Worm (Caenorhabditis elegans): Measurements from ENCODE around the gene C28H8.3.
A peak's percentile ranks its signal among the peaks of the same experiment; 100 is the strongest.

Gene C28H8.3

ce11 chrIII:5940525-5940974 is 32.0 kb downstream of the C28H8.3 start (continued):
- TF ChIP-seq jun-1 (tag; optimal IDR thresholded peaks at IDR 0.05): no peak
- TF ChIP-seq F26F4.8 (GFP tag; conservative IDR thresholded peaks at IDR 0.05): no peak
- TF ChIP-seq ces-1 (GFP tag; optimal IDR thresholded peaks at IDR 0.05): no peak
- 0 out of 4 replicates have a peak, but pooled peaks of 1 of the 2 experiments have one; percentile 11 for TF ChIP-seq madf-5 (GFP tag; IDR thresholded peaks at IDR 0.05)
- peak; percentile 21 for TF ChIP-seq nhr-77 (tag; optimal IDR thresholded peaks at IDR 0.05)
- TF ChIP-seq lin-1 (GFP tag; IDR thresholded peaks at IDR 0.05): no peak; the same call in 1 of the 2 replicates
- TF ChIP-seq madf-9 (GFP tag; conservative IDR thresholded peaks at IDR 0.05): peak; percentile 59
- no peak for TF ChIP-seq ceh-32 (tag; optimal IDR thresholded peaks at IDR 0.05; ENCODE audit: poor library complexity)
- peak; percentile 67 for TF ChIP-seq nhr-28 (tag; optimal IDR thresholded peaks at IDR 0.05)
- TF ChIP-seq daf-12 (tag; optimal IDR thresholded peaks at IDR 0.05): no peak
- no peak for TF ChIP-seq zip-11 (GFP tag; IDR thresholded peaks at IDR 0.05)
- TF ChIP-seq spr-3 (GFP tag; optimal IDR thresholded peaks at IDR 0.05): no peak
- TF ChIP-seq php-3 (GFP tag; IDR thresholded peaks at IDR 0.05): peak; percentile 57; the same call in 1 of the 2 replicates
- peak; percentile 66 for TF ChIP-seq nhr-11 (tag; optimal IDR thresholded peaks at IDR 0.05)
- TF ChIP-seq aly-2 (tag; optimal IDR thresholded peaks at IDR 0.05): no peak
- TF ChIP-seq zip-2 (tag; optimal IDR thresholded peaks at IDR 0.05): peak; percentile 79
- no peak for TF ChIP-seq lin-15B (tag; optimal IDR thresholded peaks at IDR 0.05)
- peak; percentile 85 for TF ChIP-seq dve-1 (tag; optimal IDR thresholded peaks at IDR 0.05; ENCODE audit: insufficient read depth)
- TF ChIP-seq attf-4 (tag; optimal IDR thresholded peaks at IDR 0.05): no peak
- TF ChIP-seq arid-1 (GFP tag; conservative IDR thresholded peaks at IDR 0.05): peak; percentile 50; the same call in 1 of the 2 replicates
- no peak for TF ChIP-seq F10B5.3 (tag; optimal IDR thresholded peaks at IDR 0.05)
- no peak for TF ChIP-seq fos-1 (tag; optimal IDR thresholded peaks at IDR 0.05)
- TF ChIP-seq tra-1 (GFP tag; IDR thresholded peaks at IDR 0.05): peak; percentile 34; the same call in 1 of the 2 replicates
- 0 out of 2 replicates have a peak, but pooled peaks have one; percentile 21 for TF ChIP-seq D1046.2 (GFP tag; IDR thresholded peaks at IDR 0.05)
- no peak for TF ChIP-seq lir-3 (tag; optimal IDR thresholded peaks at IDR 0.05)
- TF ChIP-seq set-16 (GFP tag; IDR thresholded peaks at IDR 0.05): peak; percentile 5; the same call in 1 of the 2 replicates
- TF ChIP-seq dmd-9 (GFP tag; IDR thresholded peaks at IDR 0.05): no peak
- TF ChIP-seq lin-29 (GFP tag; IDR thresholded peaks at IDR 0.05): no peak; the same call in 1 of the 2 replicates
- peak; percentile 51 for TF ChIP-seq rbr-2 (tag; optimal IDR thresholded peaks at IDR 0.05)
- TF ChIP-seq duxl-1 (tag; optimal IDR thresholded peaks at IDR 0.05; ENCODE audit: poor library complexity): peak; percentile 67
- no peak for TF ChIP-seq nhr-6 (tag; optimal IDR thresholded peaks at IDR 0.05)
- TF ChIP-seq ceh-82 (tag; optimal IDR thresholded peaks at IDR 0.05): no peak
- TF ChIP-seq Y5F2A.4 (GFP tag; optimal IDR thresholded peaks at IDR 0.05): no peak
- peak; percentile 87 for TF ChIP-seq mep-1 (tag; optimal IDR thresholded peaks at IDR 0.05)
- TF ChIP-seq hlh-11 (tag; optimal IDR thresholded peaks at IDR 0.05): peak; percentile 92
- no peak for TF ChIP-seq daf-8 (GFP tag; IDR thresholded peaks at IDR 0.05)
- peak; percentile 50 to 60 for TF ChIP-seq lsy-2 (tag; optimal IDR thresholded peaks at IDR 0.05)
- TF ChIP-seq unc-62 (GFP tag; optimal IDR thresholded peaks at IDR 0.05 in 1 of 2): peak in 1 of 2 experiments; percentile 99
- peak; percentile 18 for TF ChIP-seq unc-62 (tag; optimal IDR thresholded peaks at IDR 0.05)
- peak; percentile 56; the same call in 1 of the 2 replicates for TF ChIP-seq dmd-6 (GFP tag; IDR thresholded peaks at IDR 0.05)
- 0 out of 2 replicates have a peak, but pooled peaks have one; percentile 21 for TF ChIP-seq daf-19 (GFP tag; conservative IDR thresholded peaks at IDR 0.05)
- TF ChIP-seq ceh-44 (GFP tag; IDR thresholded peaks at IDR 0.05): no peak
- TF ChIP-seq unc-130 (GFP tag; optimal IDR thresholded peaks at IDR 0.05): no peak
- peak; percentile 51; the same call in 1 of the 2 replicates for TF ChIP-seq pha-4 (GFP tag; IDR thresholded peaks at IDR 0.05)
- TF ChIP-seq pha-4 (tag; optimal IDR thresholded peaks at IDR 0.05): peak; percentile 69
- no peak for TF ChIP-seq lin-39 (tag; optimal IDR thresholded peaks at IDR 0.05)
- TF ChIP-seq F44E2.7 (GFP tag; IDR thresholded peaks at IDR 0.05): no peak
- TF ChIP-seq snpc-4 (tag; optimal IDR thresholded peaks at IDR 0.05): no peak
- TF ChIP-seq tag-97 (GFP tag; IDR thresholded peaks at IDR 0.05): no peak
- TF ChIP-seq unc-39 (tag; optimal IDR thresholded peaks at IDR 0.05): no peak
- TF ChIP-seq mes-2 (tag; optimal IDR thresholded peaks at IDR 0.05; ENCODE audit: poor library complexity, severe bottlenecking): peak; percentile 60
- TF ChIP-seq nhr-102 (tag; optimal IDR thresholded peaks at IDR 0.05): no peak

All from whole organism, L4 larva.